Fruit fly (Drosophila melanogaster): ENCODE results near the gene CG6418.

CG6418 gene

dm6 chr3L:10847790-10848492 lies 30.9 kb downstream of the CG6418 start (continued):
- no peak for TF ChIP-seq CG12155 (GFP tag; optimal IDR thresholded peaks at IDR 0.05)
- TF ChIP-seq ac (GFP tag; optimal IDR thresholded peaks at IDR 0.05): peak; percentile 73
- no peak for TF ChIP-seq dimm (GFP tag; IDR thresholded peaks at IDR 0.05)
- TF ChIP-seq CG4707 (GFP tag; optimal IDR thresholded peaks at IDR 0.05): no peak
- no peak for TF ChIP-seq CG14667 (GFP tag; IDR thresholded peaks at IDR 0.05)
- TF ChIP-seq Sry-δ (GFP tag; optimal IDR thresholded peaks at IDR 0.05): no peak
- TF ChIP-seq CG11723 (GFP tag; optimal IDR thresholded peaks at IDR 0.05): no peak
- TF ChIP-seq Hr3 (GFP tag; optimal IDR thresholded peaks at IDR 0.05): peak; percentile 25
- TF ChIP-seq CG4424 (GFP tag; optimal IDR thresholded peaks at IDR 0.05): peak; percentile 50
- no peak for TF ChIP-seq CG31224 (GFP tag; IDR thresholded peaks at IDR 0.05)
- TF ChIP-seq Bteb2 (GFP tag; optimal IDR thresholded peaks at IDR 0.05): no peak
- no peak for TF ChIP-seq hb (GFP tag; IDR thresholded peaks at IDR 0.05; ENCODE audit: partially characterized antibody)
- TF ChIP-seq zfh1 (GFP tag; IDR thresholded peaks at IDR 0.05): peak; percentile 52; the same call in 1 of the 3 replicates
- TF ChIP-seq Kr (GFP tag; optimal IDR thresholded peaks at IDR 0.05): no peak
- TF ChIP-seq bab2 (GFP tag; optimal IDR thresholded peaks at IDR 0.05): no peak
- TF ChIP-seq maf-S (GFP tag; optimal IDR thresholded peaks at IDR 0.05): no peak
- no peak for TF ChIP-seq slbo (GFP tag; IDR thresholded peaks at IDR 0.05)
- TF ChIP-seq CG10147 (GFP tag; optimal IDR thresholded peaks at IDR 0.05): no peak
- TF ChIP-seq fd64A (GFP tag; optimal IDR thresholded peaks at IDR 0.05): no peak
- TF ChIP-seq schlank (tag; optimal IDR thresholded peaks at IDR 0.05): no peak
- TF ChIP-seq crp (GFP tag; optimal IDR thresholded peaks at IDR 0.05): no peak
- TF ChIP-seq Blimp-1 (GFP tag; optimal IDR thresholded peaks at IDR 0.05): peak; percentile 26
- no peak for TF ChIP-seq cg (GFP tag; optimal IDR thresholded peaks at IDR 0.05)
- TF ChIP-seq kah (GFP tag; optimal IDR thresholded peaks at IDR 0.05): no peak
- no peak for TF ChIP-seq CG31365 (tag; optimal IDR thresholded peaks at IDR 0.05)
- TF ChIP-seq fu2 (GFP tag; optimal IDR thresholded peaks at IDR 0.05): no peak
- TF ChIP-seq Taf1 (GFP tag; IDR thresholded peaks at IDR 0.05): no peak
- no peak for TF ChIP-seq Lim3 (GFP tag; IDR thresholded peaks at IDR 0.05)
- no peak for TF ChIP-seq btn (GFP tag; optimal IDR thresholded peaks at IDR 0.05)
- no peak for TF ChIP-seq emc (GFP tag; optimal IDR thresholded peaks at IDR 0.05)
- no peak for TF ChIP-seq Dll (GFP tag; IDR thresholded peaks at IDR 0.05; ENCODE audit: partially characterized antibody)
- TF ChIP-seq CG11247 (GFP tag; IDR thresholded peaks at IDR 0.05): no peak
- no peak for TF ChIP-seq ems (GFP tag; optimal IDR thresholded peaks at IDR 0.05)
- TF ChIP-seq mam (GFP tag; optimal IDR thresholded peaks at IDR 0.05): no peak
- TF ChIP-seq CG7271 (tag; optimal IDR thresholded peaks at IDR 0.05): no peak
- no peak for TF ChIP-seq ewg (GFP tag; optimal IDR thresholded peaks at IDR 0.05)
- no peak for TF ChIP-seq gt (GFP tag; IDR thresholded peaks at IDR 0.05)
- TF ChIP-seq chinmo (GFP tag; IDR thresholded peaks at IDR 0.05; ENCODE audit: partially characterized antibody): no peak
- no peak for TF ChIP-seq Doc2 (GFP tag; IDR thresholded peaks at IDR 0.05)
- TF ChIP-seq CG12219 (GFP tag; optimal IDR thresholded peaks at IDR 0.05): no peak
- TF ChIP-seq Opbp (GFP tag; IDR thresholded peaks at IDR 0.05; ENCODE audit: partially characterized antibody): no peak
- TF ChIP-seq CG14050 (GFP tag; IDR thresholded peaks at IDR 0.05): no peak
- no peak for TF ChIP-seq lab (GFP tag; optimal IDR thresholded peaks at IDR 0.05)
- TF ChIP-seq lola (GFP tag; optimal IDR thresholded peaks at IDR 0.05): peak in 1 of 3 experiments; percentile 84
- no peak for TF ChIP-seq CG34224 (GFP tag; IDR thresholded peaks at IDR 0.05; ENCODE audit: partially characterized antibody)
- no peak for TF ChIP-seq CG2129 (GFP tag; IDR thresholded peaks at IDR 0.05; ENCODE audit: partially characterized antibody)
- TF ChIP-seq D (optimal IDR thresholded peaks at IDR 0.05): peak; percentile 73
- TF ChIP-seq D (GFP tag; optimal IDR thresholded peaks at IDR 0.05): peak; percentile 58
- TF ChIP-seq hbn (GFP tag; IDR thresholded peaks at IDR 0.05; ENCODE audit: partially characterized antibody): no peak
- TF ChIP-seq TFAM (GFP tag; optimal IDR thresholded peaks at IDR 0.05): no peak
